Fruit fly (Drosophila melanogaster) whole organism, adult: Measurements from ENCODE around the gene tll.

Experiments used
- CG11617 ChIP-seq: fragments of 200-800 bp; sonication (Bioruptor generic); optimal IDR thresholded peaks from 2 replicates; lab custom pipeline; 2017; ENCODE audit warnings: mild to moderate bottlenecking, missing biosample characterization, missing genetic modification reagents, missing genetic modification characterization
- CG7045 ChIP-seq: fragments of 200-800 bp; sonication (Bioruptor generic); optimal IDR thresholded peaks from 2 replicates; lab custom pipeline; 2017; ENCODE audit warnings: missing biosample characterization, mild to moderate bottlenecking, missing genetic modification characterization
- Clk ChIP-seq: fragments of 200-800 bp; sonication (Bioruptor generic); optimal IDR thresholded peaks from 2 replicates; lab custom pipeline; 2017; ENCODE audit warnings: missing biosample characterization, missing genetic modification characterization
- Mnt ChIP-seq: fragments of 200-800 bp; sonication (Bioruptor generic); optimal IDR thresholded peaks from 2 replicates; lab custom pipeline; 2016; ENCODE audit warnings: missing biosample characterization, mild to moderate bottlenecking, missing genetic modification characterization
- kay ChIP-seq: fragments of 200-800 bp; sonication (Bioruptor generic); peaks from one replicate; lab custom pipeline; 2016; ENCODE audit warnings: missing biosample characterization, missing genetic modification characterization, borderline replicate concordance

dm6 chr3R:30880894-30881293, 28.8 kb downstream of the tll start, which contains the start of gene CG12071:
- TF ChIP-seq Clk (no peak), CG7045 (GFP tag; lab: Kevin White, UChicago) (no peak), CG11617 (GFP tag; lab: Kevin White, UChicago) (no peak), Mnt (GFP tag; lab: Kevin White, UChicago) (no peak), kay (no peak)
